Worm (Caenorhabditis elegans): ENCODE data around the gene C39H7.4.

C39H7.4 gene

DNA sequence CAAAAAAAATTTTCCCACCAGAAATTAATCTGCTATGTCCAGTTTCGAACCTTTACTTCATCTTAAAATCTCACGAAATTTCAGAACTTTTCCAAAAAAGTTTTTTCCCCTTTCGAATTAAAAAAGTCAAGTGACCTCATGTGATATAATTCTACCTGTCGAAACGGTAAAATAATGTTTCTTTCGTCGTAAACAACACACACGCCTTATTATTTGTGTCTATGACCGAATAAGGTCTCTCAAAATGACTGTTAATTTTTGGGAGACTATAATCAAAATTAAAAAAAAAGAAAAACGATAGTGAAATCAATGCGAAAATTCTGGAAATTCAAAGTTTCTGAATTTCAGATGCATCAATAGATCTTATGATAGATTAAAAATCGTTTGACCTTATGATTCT, 31.2 kb downstream of the C39H7.4 start:
- TF ChIP-seq lin-15B (tag; optimal IDR thresholded peaks at IDR 0.05) (no peak), egl-5 (tag; optimal IDR thresholded peaks at IDR 0.05) (no peak), ceh-9 (tag; optimal IDR thresholded peaks at IDR 0.05) (no peak), nhr-11 (tag; optimal IDR thresholded peaks at IDR 0.05) (no peak), egl-27 (tag; optimal IDR thresholded peaks at IDR 0.05) (no peak), ZK546.5 (tag; optimal IDR thresholded peaks at IDR 0.05) (no peak), mml-1 (tag; optimal IDR thresholded peaks at IDR 0.05) (no peak), ama-1 (optimal IDR thresholded peaks at IDR 0.05) (no peak), tbx-2 (tag; optimal IDR thresholded peaks at IDR 0.05) (no peak), nhr-237 (tag; optimal IDR thresholded peaks at IDR 0.05) (no peak), jun-1 (tag; optimal IDR thresholded peaks at IDR 0.05) (no peak), nhr-28 (tag; optimal IDR thresholded peaks at IDR 0.05) (no peak), nfya-1 (tag; optimal IDR thresholded peaks at IDR 0.05; ENCODE audit: insufficient read depth) (no peak)

ce11 chrIV:5582760-5583159, 31.6 kb downstream of the C39H7.4 start:
- TF ChIP-seq ceh-28 (tag; optimal IDR thresholded peaks at IDR 0.05) (no peak), nhr-43 (tag; optimal IDR thresholded peaks at IDR 0.05; ENCODE audit: poor library complexity, severe bottlenecking) (no peak), elt-3 (tag; optimal IDR thresholded peaks at IDR 0.05) (no peak), fkh-10 (GFP tag; optimal IDR thresholded peaks at IDR 0.05) (no peak), nhr-11 (tag; optimal IDR thresholded peaks at IDR 0.05) (no peak), nfya-1 (tag; optimal IDR thresholded peaks at IDR 0.05; ENCODE audit: insufficient read depth) (peak; percentile 96), aly-2 (tag; optimal IDR thresholded peaks at IDR 0.05) (no peak), nhr-77 (tag; optimal IDR thresholded peaks at IDR 0.05) (no peak), nhr-25 (tag; optimal IDR thresholded peaks at IDR 0.05) (no peak)

DNA sequence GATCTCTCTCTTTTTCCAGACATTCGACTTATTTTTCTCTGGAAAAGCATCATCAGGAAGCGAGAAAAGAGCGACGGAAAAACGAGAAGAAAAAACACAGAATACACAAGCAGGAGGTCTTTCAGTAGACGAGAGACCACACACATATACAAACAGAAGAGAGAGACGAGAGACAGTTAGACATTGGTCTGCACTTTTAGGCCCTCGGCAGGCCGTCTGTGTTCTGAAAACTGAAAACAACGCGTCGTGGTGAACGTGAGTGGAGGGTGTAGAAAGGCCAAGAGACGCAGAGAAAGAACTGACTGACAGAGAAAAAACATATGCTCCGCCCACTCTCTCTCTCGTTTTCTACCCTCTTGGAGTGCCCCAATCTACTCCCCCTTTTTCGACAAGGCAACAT, 32.1 kb downstream of the C39H7.4 start:
- TF ChIP-seq lin-39 (tag; optimal IDR thresholded peaks at IDR 0.05) (peak; percentile 35), pqm-1 (tag; optimal IDR thresholded peaks at IDR 0.05) (peak; percentile 78), nhr-43 (tag; optimal IDR thresholded peaks at IDR 0.05; ENCODE audit: poor library complexity, severe bottlenecking) (peak; percentile 6), ZK546.5 (tag; optimal IDR thresholded peaks at IDR 0.05) (no peak), skn-1 (tag; optimal IDR thresholded peaks at IDR 0.05) (no peak), lin-15B (tag; optimal IDR thresholded peaks at IDR 0.05) (peak; percentile 13), mdl-1 (tag; optimal IDR thresholded peaks at IDR 0.05) (no peak), egl-27 (tag; optimal IDR thresholded peaks at IDR 0.05) (no peak), sea-2 (GFP tag; optimal IDR thresholded peaks at IDR 0.05) (no peak), unc-62 (GFP tag; optimal IDR thresholded peaks at IDR 0.05) (no peak), pha-4 (tag; optimal IDR thresholded peaks at IDR 0.05) (peak; percentile 19), jun-1 (tag; optimal IDR thresholded peaks at IDR 0.05) (peak; percentile 38), elt-2 (tag; optimal IDR thresholded peaks at IDR 0.05) (peak; percentile 43), elt-1 (tag; optimal IDR thresholded peaks at IDR 0.05) (peak; percentile 3), hmg-11 (tag; optimal IDR thresholded peaks at IDR 0.05) (peak; percentile 74), nfya-1 (tag; optimal IDR thresholded peaks at IDR 0.05; ENCODE audit: insufficient read depth) (peak; percentile 77)

- TF ChIP-seq ZK546.5 (tag; optimal IDR thresholded peaks at IDR 0.05) (no peak), skn-1 (tag; optimal IDR thresholded peaks at IDR 0.05) (no peak), lsy-12 (tag; optimal IDR thresholded peaks at IDR 0.05) (no peak), nhr-77 (tag; optimal IDR thresholded peaks at IDR 0.05) (no peak), mdl-1 (tag; optimal IDR thresholded peaks at IDR 0.05) (no peak), tbx-2 (tag; optimal IDR thresholded peaks at IDR 0.05) (no peak), unc-39 (tag; optimal IDR thresholded peaks at IDR 0.05) (no peak), pha-4 (tag; optimal IDR thresholded peaks at IDR 0.05) (peak; percentile 75), ceh-28 (tag; optimal IDR thresholded peaks at IDR 0.05) (no peak), pqm-1 (tag; optimal IDR thresholded peaks at IDR 0.05) (peak; percentile 70), ama-1 (optimal IDR thresholded peaks at IDR 0.05) (no peak), ztf-11 (tag; optimal IDR thresholded peaks at IDR 0.05) (no peak), fos-1 (tag; optimal IDR thresholded peaks at IDR 0.05) (no peak), ceh-82 (tag; optimal IDR thresholded peaks at IDR 0.05) (no peak), sea-2 (GFP tag; optimal IDR thresholded peaks at IDR 0.05) (no peak), jun-1 (tag; optimal IDR thresholded peaks at IDR 0.05) (peak; percentile 18), elt-2 (tag; optimal IDR thresholded peaks at IDR 0.05) (peak; percentile 32), unc-62 (GFP tag; optimal IDR thresholded peaks at IDR 0.05) (no peak), lin-39 (tag; optimal IDR thresholded peaks at IDR 0.05) (no peak), zag-1 (tag; optimal IDR thresholded peaks at IDR 0.05) (no peak), fkh-10 (GFP tag; optimal IDR thresholded peaks at IDR 0.05) (no peak), R02D3.7 (tag; optimal IDR thresholded peaks at IDR 0.05) (no peak), ceh-16 (tag; optimal IDR thresholded peaks at IDR 0.05) (no peak), nhr-67 (tag; optimal IDR thresholded peaks at IDR 0.05) (no peak), egl-5 (tag; optimal IDR thresholded peaks at IDR 0.05) (peak; percentile 49), ztf-4 (tag; optimal IDR thresholded peaks at IDR 0.05) (no peak), nhr-76 (tag; optimal IDR thresholded peaks at IDR 0.05) (no peak)
Measured at ce11 chrIV:5580588-5581308, 33.7 kb downstream of the C39H7.4 start.
